Worm (Caenorhabditis elegans) whole organism, L4 larva: ENCODE results near the gene pho-6.
A peak's percentile ranks its signal among the peaks of the same experiment; 100 is the strongest.

ENCODE experiments used
- hlh-11 ChIP-seq: fragments of 200-800 bp; sonication (Bioruptor generic); optimal IDR thresholded peaks from 2 replicates; lab custom pipeline; 2018; ENCODE audit warnings: mild to moderate bottlenecking, missing genetic modification characterization, missing compliant biosample characterization
- jun-1 ChIP-seq: fragments of 150-350 bp; optimal IDR thresholded peaks from 2 replicates; lab custom pipeline; 2014; ENCODE audit warnings: missing biosample characterization, missing genetic modification reagents, missing genetic modification characterization
- lin-13 ChIP-seq: fragments of 150-350 bp; optimal IDR thresholded peaks from 2 replicates; lab custom pipeline; 2014; ENCODE audit warnings: missing biosample characterization, missing genetic modification reagents, missing genetic modification characterization
- mdl-1 ChIP-seq, 2 experiments: fragments of 150-350 bp in 1 of 2; sonication (generic microtip) in 1 of 2; optimal IDR thresholded peaks; 2 replicates each; lab custom pipeline; 2014 to 2017; ENCODE audit warnings: missing biosample characterization in 2 of 2, missing genetic modification characterization in 2 of 2
- nhr-237 ChIP-seq: sonication (generic microtip); optimal IDR thresholded peaks from 2 replicates; lab custom pipeline; 2017; ENCODE audit warnings: missing biosample characterization, missing genetic modification characterization
- nhr-25 ChIP-seq: sonication (generic microtip); optimal IDR thresholded peaks from 2 replicates; lab custom pipeline; 2017; ENCODE audit warnings: missing genetic modification characterization, mild to moderate bottlenecking, missing compliant biosample characterization, antibody characterized with exemption, moderate library complexity, borderline replicate concordance; ENCODE audit not compliant: insufficient read depth
- pha-4 ChIP-seq, 2 experiments: fragments of 150-350 bp in 1 of 2; fragments of 200-800 bp in 1 of 2; sonication (Bioruptor generic) in 1 of 2; IDR thresholded peaks in 1 of 2; optimal IDR thresholded peaks in 1 of 2; 2 replicates each; pipeline versions ENCODE4 v1.3.6 to Lab custom; 2014 to 2022; ENCODE audit warnings: missing genetic modification characterization in 2 of 2, missing genetic modification reagents in 2 of 2, missing biosample characterization in 1 of 2, missing compliant biosample characterization in 1 of 2
- skn-1 ChIP-seq: fragments of 150-350 bp; optimal IDR thresholded peaks from 2 replicates; lab custom pipeline; 2014; ENCODE audit warnings: missing biosample characterization, missing genetic modification characterization
- unc-39 ChIP-seq: sonication (generic microtip); optimal IDR thresholded peaks from 2 replicates; lab custom pipeline; 2017; ENCODE audit warnings: missing biosample characterization, missing genetic modification characterization
- unc-62 ChIP-seq, 3 experiments: fragments of 150-350 bp in 1 of 3; sonication (generic microtip); optimal IDR thresholded peaks in 2 of 3; peaks in 1 of 3; 1 replicate in 1 of 3; 2 replicates in 2 of 3; lab custom pipeline; 2014 to 2017; ENCODE audit warnings: missing biosample characterization in 3 of 3, missing genetic modification characterization in 3 of 3, missing genetic modification reagents in 3 of 3, missing genotype in 1 of 3
- zfp-3 ChIP-seq: fragments of 200-800 bp; sonication (Bioruptor generic); conservative IDR thresholded peaks from 2 replicates; pipeline ENCODE4 v1.3.6; 2022; ENCODE audit warnings: missing genetic modification reagents, missing genetic modification characterization, missing compliant biosample characterization

DNA sequence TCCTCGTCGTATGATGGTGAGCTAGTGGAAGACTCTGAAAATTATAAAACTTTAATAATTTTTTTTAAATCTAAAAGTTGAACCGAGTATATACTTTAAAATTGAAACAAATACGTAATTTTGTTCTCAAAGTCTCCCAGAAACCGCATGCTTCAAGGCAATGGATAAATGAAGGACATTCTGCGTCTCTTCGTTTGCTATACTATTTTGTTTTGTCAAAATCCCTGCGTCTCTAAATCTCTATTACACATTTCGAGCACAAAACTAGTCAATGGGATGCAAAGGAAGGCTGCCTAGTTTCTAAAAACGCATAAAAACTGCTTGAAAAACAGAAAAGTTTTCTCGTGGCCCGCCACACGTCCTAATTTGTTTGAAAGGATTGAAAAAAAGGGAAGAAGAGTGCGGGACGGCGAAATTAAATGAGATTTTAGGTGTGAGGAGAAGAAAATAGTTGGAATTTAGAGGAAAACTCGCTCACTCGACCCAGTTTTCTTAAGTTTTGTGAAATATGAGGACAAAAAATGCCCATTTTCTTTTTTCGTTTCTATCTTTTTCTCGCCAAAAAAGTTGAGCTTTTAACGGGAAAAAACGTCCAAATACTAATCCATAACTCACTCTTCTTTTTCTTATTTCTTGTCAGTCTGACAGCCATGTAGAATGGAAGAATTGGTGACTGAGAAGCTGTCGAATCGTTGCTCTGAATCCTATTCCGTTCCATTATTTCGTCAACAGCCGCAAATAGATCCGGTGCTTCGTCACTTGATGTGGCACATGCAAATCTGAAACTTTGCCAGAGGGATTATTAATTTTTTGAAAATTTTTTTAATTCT, 34.5 kb upstream of the pho-6 start:
- TF ChIP-seq skn-1 (tag; lab: Kevin White, UChicago), result no peak
- TF ChIP-seq unc-62 (GFP tag; optimal IDR thresholded peaks at IDR 0.05 in 1 of 2; lab: Kevin White, UChicago), result peak in 1 of 2 experiments; percentile 96
- TF ChIP-seq unc-62 (tag; optimal IDR thresholded peaks at IDR 0.05; lab: Kevin White, UChicago), result no peak
- no peak for TF ChIP-seq nhr-237
- TF ChIP-seq unc-39 (tag; lab: Kevin White, UChicago), result no peak
- no peak for TF ChIP-seq pha-4 (GFP tag; IDR thresholded peaks at IDR 0.05; lab: Robert Waterston, UW)
- no peak for TF ChIP-seq pha-4 (tag; optimal IDR thresholded peaks at IDR 0.05; lab: Kevin White, UChicago)
- no peak for TF ChIP-seq mdl-1 (tag; optimal IDR thresholded peaks at IDR 0.05; lab: Kevin White, UChicago)
- no peak for TF ChIP-seq lin-13 (GFP tag; lab: Kevin White, UChicago)
- no peak for TF ChIP-seq hlh-11 (tag; lab: Kevin White, UChicago)
- no peak for TF ChIP-seq jun-1
- no peak for TF ChIP-seq nhr-25 (tag; lab: Kevin White, UChicago)
- no peak for TF ChIP-seq zfp-3 (GFP tag; lab: Robert Waterston, UW)
